Worm (Caenorhabditis elegans) whole organism, young adult: ENCODE results near the gene W06G6.10.

Experiments used
- D2030.7 ChIP-seq: fragments of 200-800 bp; sonication (Bioruptor generic); IDR thresholded peaks from 2 replicates; pipeline ENCODE4 v1.3.6; 2022; ENCODE audit warnings: missing genetic modification reagents, missing genetic modification characterization, missing compliant biosample characterization
- K11D2.4 ChIP-seq: fragments of 200-800 bp; sonication (Bioruptor generic); IDR thresholded peaks from 2 replicates; pipeline ENCODE4 v1.3.6; 2022; ENCODE audit warnings: missing genetic modification reagents, missing genetic modification characterization, missing compliant biosample characterization
- K12H6.12 ChIP-seq: fragments of 200-800 bp; sonication (Bioruptor generic); optimal IDR thresholded peaks from 2 replicates; lab custom pipeline; 2018; ENCODE audit warnings: mild to moderate bottlenecking, missing genetic modification characterization, missing compliant biosample characterization
- Y53G8AR.9 ChIP-seq: fragments of 200-800 bp; sonication (Bioruptor generic); conservative IDR thresholded peaks from 2 replicates; pipeline ENCODE4 v1.3.6; 2022; ENCODE audit warnings: missing genetic modification reagents, missing genetic modification characterization, missing compliant biosample characterization
- Y79H2A.3 ChIP-seq: fragments of 200-800 bp; sonication (Bioruptor generic); conservative IDR thresholded peaks from 2 replicates; pipeline ENCODE4 v1.3.6; 2022; ENCODE audit warnings: missing genetic modification reagents, missing genetic modification characterization, missing compliant biosample characterization
- akir-1 ChIP-seq: fragments of 200-800 bp; sonication (Bioruptor generic); optimal IDR thresholded peaks from 2 replicates; lab custom pipeline; 2018; ENCODE audit warnings: mild to moderate bottlenecking, missing genetic modification characterization, moderate library complexity, missing compliant biosample characterization
- aptf-2 ChIP-seq: fragments of 200-800 bp; sonication (Bioruptor generic); conservative IDR thresholded peaks from 2 replicates; pipeline ENCODE4 v1.3.6; 2022; ENCODE audit warnings: missing genetic modification reagents, missing genetic modification characterization, missing compliant biosample characterization
- aptf-3 ChIP-seq: fragments of 200-800 bp; sonication (Bioruptor generic); IDR thresholded peaks from 2 replicates; pipeline ENCODE4 v1.3.6; 2022; ENCODE audit warnings: missing genetic modification characterization, missing compliant biosample characterization
- attf-3 ChIP-seq: fragments of 200-800 bp; sonication (Bioruptor generic); conservative IDR thresholded peaks from 2 replicates; pipeline ENCODE4 v1.3.6; 2022; ENCODE audit warnings: missing genetic modification reagents, missing genetic modification characterization, missing compliant biosample characterization
- attf-6 ChIP-seq: fragments of 200-800 bp; sonication (Bioruptor generic); IDR thresholded peaks from 2 replicates; pipeline ENCODE4 v1.3.6; 2022; ENCODE audit warnings: missing genetic modification reagents, missing genetic modification characterization, missing compliant biosample characterization
- bed-2 ChIP-seq: fragments of 200-800 bp; sonication (Bioruptor generic); IDR thresholded peaks from 2 replicates; pipeline ENCODE4 v1.3.6; 2022; ENCODE audit warnings: missing genetic modification reagents, missing genetic modification characterization, missing compliant biosample characterization
- ceh-100 ChIP-seq: fragments of 200-800 bp; sonication (Bioruptor generic); IDR thresholded peaks from 2 replicates; pipeline ENCODE4 v1.3.6; 2022; ENCODE audit warnings: missing genetic modification reagents, missing genetic modification characterization, missing compliant biosample characterization
- ceh-27 ChIP-seq: fragments of 200-800 bp; sonication (Bioruptor generic); optimal IDR thresholded peaks from 2 replicates; lab custom pipeline; 2018; ENCODE audit warnings: mild to moderate bottlenecking, missing genetic modification characterization, moderate library complexity, missing compliant biosample characterization
- ceh-40 ChIP-seq: fragments of 200-800 bp; sonication (Bioruptor generic); IDR thresholded peaks from 2 replicates; pipeline ENCODE4 v1.3.6; 2022; ENCODE audit warnings: missing genetic modification characterization, missing compliant biosample characterization
- ceh-58 ChIP-seq: fragments of 200-800 bp; sonication (Bioruptor generic); IDR thresholded peaks from 2 replicates; pipeline ENCODE4 v1.3.6; 2022; ENCODE audit warnings: missing genetic modification characterization, missing compliant biosample characterization
- chd-7 ChIP-seq: sonication (generic microtip); optimal IDR thresholded peaks from 2 replicates; lab custom pipeline; 2016; ENCODE audit warnings: mild to moderate bottlenecking, missing genetic modification characterization, moderate library complexity, missing compliant biosample characterization
- die-1 ChIP-seq: sonication (generic microtip); optimal IDR thresholded peaks from 2 replicates; lab custom pipeline; 2016; ENCODE audit warnings: missing genotype, mild to moderate bottlenecking, missing genetic modification characterization, missing compliant biosample characterization
- dox-1 ChIP-seq: fragments of 200-800 bp; sonication (Bioruptor generic); IDR thresholded peaks from 2 replicates; pipeline ENCODE4 v1.3.6; 2022; ENCODE audit warnings: missing genetic modification reagents, missing genetic modification characterization, missing compliant biosample characterization
- dpff-1 ChIP-seq: sonication (generic microtip); optimal IDR thresholded peaks from 2 replicates; lab custom pipeline; 2017; ENCODE audit warnings: mild to moderate bottlenecking, missing genetic modification characterization, missing compliant biosample characterization
- efl-1 ChIP-seq: fragments of 150-350 bp; optimal IDR thresholded peaks from 2 replicates; lab custom pipeline; 2014; ENCODE audit warnings: missing biosample characterization, missing genetic modification reagents, missing genetic modification characterization
- egl-18 ChIP-seq: fragments of 200-800 bp; sonication (Bioruptor generic); IDR thresholded peaks from 2 replicates; pipeline ENCODE4 v1.3.6; 2022; ENCODE audit warnings: missing genetic modification reagents, missing genetic modification characterization, missing compliant biosample characterization
- ekl-4 ChIP-seq: fragments of 200-800 bp; sonication (Bioruptor generic); IDR thresholded peaks from 2 replicates; pipeline ENCODE4 v1.3.6; 2022; ENCODE audit warnings: missing genetic modification reagents, missing genetic modification characterization, missing compliant biosample characterization
- fkh-3 ChIP-seq: sonication (generic microtip); optimal IDR thresholded peaks from 2 replicates; lab custom pipeline; 2016; ENCODE audit warnings: mild to moderate bottlenecking, missing genetic modification characterization, missing compliant biosample characterization
- hrde-1 ChIP-seq: sonication (generic microtip); optimal IDR thresholded peaks from 2 replicates; lab custom pipeline; 2016; ENCODE audit warnings: missing genetic modification characterization, mild to moderate bottlenecking, missing compliant biosample characterization, moderate library complexity, missing genotype, missing genetic modification reagents, borderline replicate concordance
- let-607 ChIP-seq, 2 experiments: fragments of 200-800 bp in 1 of 2; sonication (Bioruptor generic) in 1 of 2; sonication (generic microtip) in 1 of 2; optimal IDR thresholded peaks; 2 replicates each; lab custom pipeline; 2016 to 2018; ENCODE audit warnings: mild to moderate bottlenecking in 2 of 2, missing compliant biosample characterization in 2 of 2, missing genetic modification characterization in 2 of 2, moderate library complexity in 2 of 2, missing genotype in 1 of 2
- lin-26 ChIP-seq: fragments of 200-800 bp; sonication (Bioruptor generic); IDR thresholded peaks from 2 replicates; pipeline ENCODE4 v1.3.6; 2022; ENCODE audit warnings: missing genetic modification reagents, missing genetic modification characterization, missing compliant biosample characterization
- lir-1 ChIP-seq: fragments of 200-800 bp; sonication (Bioruptor generic); conservative IDR thresholded peaks from 2 replicates; pipeline ENCODE4 v1.3.6; 2022; ENCODE audit warnings: missing genetic modification reagents, missing genetic modification characterization, missing compliant biosample characterization
- mcd-1 ChIP-seq: fragments of 200-800 bp; sonication (Bioruptor generic); IDR thresholded peaks from 2 replicates; pipeline ENCODE4 v1.3.6; 2022; ENCODE audit warnings: missing genetic modification reagents, missing genetic modification characterization, missing compliant biosample characterization
- mel-28 ChIP-seq: sonication (generic microtip); optimal IDR thresholded peaks from 2 replicates; lab custom pipeline; 2016; ENCODE audit warnings: borderline replicate concordance, mild to moderate bottlenecking, missing genetic modification characterization, missing compliant biosample characterization
- mes-4 ChIP-seq: sonication (generic microtip); optimal IDR thresholded peaks from 2 replicates; lab custom pipeline; 2016; ENCODE audit warnings: missing genotype, missing genetic modification characterization, missing compliant biosample characterization
- nhr-120 ChIP-seq: fragments of 200-800 bp; sonication (Bioruptor generic); IDR thresholded peaks from 2 replicates; pipeline ENCODE4 v1.3.6; 2022; ENCODE audit warnings: missing genetic modification characterization, missing compliant biosample characterization
- nhr-27 ChIP-seq: fragments of 200-800 bp; sonication (Bioruptor generic); optimal IDR thresholded peaks from 2 replicates; lab custom pipeline; 2018; ENCODE audit warnings: mild to moderate bottlenecking, missing genetic modification characterization, moderate library complexity, missing compliant biosample characterization
- pbrm-1 ChIP-seq: fragments of 200-800 bp; sonication (Bioruptor generic); IDR thresholded peaks from 2 replicates; pipeline ENCODE4 v1.3.6; 2022; ENCODE audit warnings: missing genetic modification reagents, missing genetic modification characterization, missing compliant biosample characterization
- pha-4 ChIP-seq: fragments of 150-350 bp; sonication (generic microtip); optimal IDR thresholded peaks from 2 replicates; lab custom pipeline; 2014; ENCODE audit warnings: missing biosample characterization, missing genetic modification reagents, missing genetic modification characterization
- rcor-1 ChIP-seq: fragments of 200-800 bp; sonication (Bioruptor generic); IDR thresholded peaks from 2 replicates; pipeline ENCODE4 v1.3.6; 2022; ENCODE audit warnings: missing genetic modification reagents, missing genetic modification characterization, missing compliant biosample characterization
- rec-8 ChIP-seq, 2 experiments: sonication (generic microtip); optimal IDR thresholded peaks; 2 replicates each; lab custom pipeline; 2016; ENCODE audit warnings: mild to moderate bottlenecking in 2 of 2, missing genetic modification characterization in 2 of 2, missing genetic modification reagents in 2 of 2, missing genotype in 2 of 2, missing biosample characterization in 1 of 2, missing compliant biosample characterization in 1 of 2, moderate library complexity in 1 of 2
- rpc-1 ChIP-seq, 2 experiments: fragments of 150-350 bp in 1 of 2; sonication (generic microtip) in 1 of 2; optimal IDR thresholded peaks; 2 replicates each; lab custom pipeline; 2014 to 2018; ENCODE audit warnings: missing biosample characterization in 1 of 2, missing genetic modification characterization in 1 of 2, missing genetic modification reagents in 1 of 2, missing genotype in 1 of 2
- sdz-38 ChIP-seq: sonication (generic microtip); optimal IDR thresholded peaks from 2 replicates; lab custom pipeline; 2016; ENCODE audit warnings: missing genotype, missing genetic modification characterization, missing compliant biosample characterization
- snpc-1.1 ChIP-seq: sonication (generic microtip); optimal IDR thresholded peaks from 2 replicates; lab custom pipeline; 2017; ENCODE audit warnings: missing genetic modification characterization, mild to moderate bottlenecking, missing compliant biosample characterization, antibody characterized with exemption, moderate library complexity, missing genotype, missing genetic modification reagents; ENCODE audit not compliant: insufficient read depth
- somi-1 ChIP-seq: fragments of 200-800 bp; sonication (Bioruptor generic); optimal IDR thresholded peaks from 2 replicates; lab custom pipeline; 2018; ENCODE audit warnings: mild to moderate bottlenecking, missing genetic modification characterization, missing compliant biosample characterization
- sptf-2 ChIP-seq: fragments of 200-800 bp; sonication (Bioruptor generic); optimal IDR thresholded peaks from 2 replicates; lab custom pipeline; 2018; ENCODE audit warnings: mild to moderate bottlenecking, missing genetic modification characterization, missing compliant biosample characterization
- unc-130 ChIP-seq: sonication (generic microtip); optimal IDR thresholded peaks from 2 replicates; lab custom pipeline; 2016; ENCODE audit warnings: missing genetic modification reagents, missing genetic modification characterization, missing compliant biosample characterization
- unc-62 ChIP-seq: fragments of 150-350 bp; optimal IDR thresholded peaks from 2 replicates; lab custom pipeline; 2014; ENCODE audit warnings: missing biosample characterization, missing genetic modification reagents, missing genetic modification characterization
- ztf-22 ChIP-seq: fragments of 200-800 bp; sonication (Bioruptor generic); optimal IDR thresholded peaks from 2 replicates; lab custom pipeline; 2018; ENCODE audit warnings: mild to moderate bottlenecking, missing genetic modification characterization, moderate library complexity, missing compliant biosample characterization
- ztf-25 ChIP-seq: fragments of 200-800 bp; sonication (Bioruptor generic); IDR thresholded peaks from 2 replicates; pipeline ENCODE4 v1.3.6; 2022; ENCODE audit warnings: missing genetic modification reagents, missing genetic modification characterization, missing compliant biosample characterization
- ztf-26 ChIP-seq: sonication (generic microtip); optimal IDR thresholded peaks from 2 replicates; lab custom pipeline; 2017; ENCODE audit warnings: missing genetic modification characterization, missing compliant biosample characterization
- ztf-28 ChIP-seq: fragments of 200-800 bp; sonication (Bioruptor generic); IDR thresholded peaks from 2 replicates; pipeline ENCODE4 v1.3.6; 2022; ENCODE audit warnings: missing genetic modification reagents, missing genetic modification characterization, missing compliant biosample characterization
- ztf-3 ChIP-seq: fragments of 200-800 bp; sonication (Bioruptor generic); optimal IDR thresholded peaks from 2 replicates; lab custom pipeline; 2018; ENCODE audit warnings: mild to moderate bottlenecking, missing genetic modification characterization, missing compliant biosample characterization
- ztf-6 ChIP-seq: fragments of 200-800 bp; sonication (Bioruptor generic); IDR thresholded peaks from 2 replicates; pipeline ENCODE4 v1.3.6; 2022; ENCODE audit warnings: missing genetic modification reagents, missing genetic modification characterization, missing compliant biosample characterization

W06G6.10 gene

DNA sequence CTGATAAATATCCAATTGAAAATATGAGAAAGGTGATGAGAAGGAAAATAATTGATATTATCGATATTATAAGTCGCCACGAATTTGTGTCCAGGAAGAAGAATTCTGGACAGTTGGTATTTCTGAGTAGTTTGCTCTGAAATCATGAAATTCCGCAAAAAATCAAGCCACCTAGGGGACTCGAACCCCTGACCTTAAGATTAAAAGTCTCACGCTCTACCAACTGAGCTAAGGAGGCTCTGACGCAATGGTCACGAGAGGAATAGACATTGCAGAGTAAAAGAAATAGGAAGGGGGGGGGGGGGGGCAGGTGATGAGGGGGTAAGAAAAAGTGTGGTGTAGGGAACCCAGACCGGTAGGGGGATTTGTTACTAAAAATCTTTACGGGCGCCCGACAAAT lies 25.1 kb downstream of the W06G6.10 start (continued):
- TF ChIP-seq ceh-58 (no peak), nhr-120 (GFP tag; lab: Robert Waterston, UW) (no peak), rpc-1 (optimal IDR thresholded peaks at IDR 0.05; lab: Kevin White, UChicago) (peak; percentile 61), rpc-1 (tag; optimal IDR thresholded peaks at IDR 0.05; lab: Kevin White, UChicago) (peak; percentile 76), chd-7 (tag; lab: Kevin White, UChicago) (no peak), K12H6.12 (tag; lab: Kevin White, UChicago) (no peak), ztf-26 (tag; lab: Kevin White, UChicago) (no peak), mcd-1 (no peak; the same call in 1 of the 2 replicates), let-607 (tag; optimal IDR thresholded peaks at IDR 0.05; lab: Kevin White, UChicago) (no peak), bed-2 (GFP tag; lab: Robert Waterston, UW) (no peak), ceh-40 (GFP tag; lab: Robert Waterston, UW) (no peak), attf-6 (GFP tag; lab: Robert Waterston, UW) (peak; percentile 79), unc-62 (GFP tag; lab: Kevin White, UChicago) (no peak), fkh-3 (tag; lab: Kevin White, UChicago) (no peak), pbrm-1 (GFP tag; lab: Robert Waterston, UW) (no peak), efl-1 (GFP tag; lab: Kevin White, UChicago) (no peak), K11D2.4 (GFP tag; lab: Robert Waterston, UW) (no peak), sdz-38 (tag; lab: Kevin White, UChicago) (no peak), ceh-100 (GFP tag; lab: Robert Waterston, UW) (no peak), dpff-1 (tag; lab: Kevin White, UChicago) (no peak), lir-1 (GFP tag; lab: Robert Waterston, UW) (no peak), ceh-27 (GFP tag; lab: Kevin White, UChicago) (peak; percentile 18), akir-1 (GFP tag; lab: Kevin White, UChicago) (no peak), ztf-6 (no peak), hrde-1 (no peak), ztf-22 (GFP tag; lab: Kevin White, UChicago) (no peak), mel-28 (tag; lab: Kevin White, UChicago) (no peak), snpc-1.1 (tag; lab: Kevin White, UChicago) (no peak), rec-8 (tag; optimal IDR thresholded peaks at IDR 0.05; lab: Kevin White, UChicago) (no peak), sptf-2 (GFP tag; lab: Kevin White, UChicago) (no peak), dox-1 (GFP tag; lab: Robert Waterston, UW) (peak; percentile 60; the same call in 1 of the 2 replicates), somi-1 (GFP tag; lab: Kevin White, UChicago) (no peak), Y79H2A.3 (GFP tag; lab: Robert Waterston, UW) (no peak), nhr-27 (tag; lab: Kevin White, UChicago) (no peak), Y53G8AR.9 (GFP tag; lab: Robert Waterston, UW) (no peak), egl-18 (GFP tag; lab: Robert Waterston, UW) (no peak), attf-3 (GFP tag; lab: Robert Waterston, UW) (no peak), unc-130 (GFP tag; lab: Kevin White, UChicago) (no peak), ztf-25 (GFP tag; lab: Robert Waterston, UW) (no peak), die-1 (tag; lab: Kevin White, UChicago) (peak; percentile 33), ztf-3 (GFP tag; lab: Kevin White, UChicago) (no peak), ekl-4 (GFP tag; lab: Robert Waterston, UW) (no peak), aptf-3 (GFP tag; lab: Robert Waterston, UW) (no peak), D2030.7 (GFP tag; lab: Robert Waterston, UW) (0 out of 2 replicates have a peak, but pooled peaks have one; percentile 30), pha-4 (no peak), rcor-1 (GFP tag; lab: Robert Waterston, UW) (no peak), lin-26 (peak; percentile 69; the same call in 1 of the 2 replicates), ztf-28 (GFP tag; lab: Robert Waterston, UW) (no peak), aptf-2 (GFP tag; lab: Robert Waterston, UW) (no peak), mes-4 (no peak)
